Fruit fly (Drosophila melanogaster) whole organism, adult: ENCODE data around the gene Vlet.

Experiments used
- CG11617 ChIP-seq: fragments of 200-800 bp; sonication (Bioruptor generic); optimal IDR thresholded peaks from 2 replicates; lab custom pipeline; 2017; ENCODE audit warnings: mild to moderate bottlenecking, missing biosample characterization, missing genetic modification reagents, missing genetic modification characterization
- CG12768 ChIP-seq: fragments of 200-800 bp; sonication (Bioruptor generic); optimal IDR thresholded peaks from 2 replicates; lab custom pipeline; 2017; ENCODE audit warnings: missing biosample characterization, missing genetic modification characterization, mild to moderate bottlenecking, moderate library complexity, missing genetic modification reagents
- CG33017 ChIP-seq: fragments of 200-800 bp; sonication (Bioruptor generic); optimal IDR thresholded peaks from 2 replicates; lab custom pipeline; 2018; ENCODE audit warnings: missing biosample characterization, mild to moderate bottlenecking, missing genetic modification characterization, moderate library complexity
- CG5204 ChIP-seq: fragments of 200-800 bp; sonication (Bioruptor generic); optimal IDR thresholded peaks from 2 replicates; lab custom pipeline; 2016; ENCODE audit warnings: missing biosample characterization, missing genetic modification characterization
- CG7101 ChIP-seq: fragments of 200-800 bp; sonication (Bioruptor generic); optimal IDR thresholded peaks from 2 replicates; lab custom pipeline; 2018; ENCODE audit warnings: missing biosample characterization, mild to moderate bottlenecking, missing genetic modification characterization, moderate library complexity
- Hr96 ChIP-seq: fragments of 200-800 bp; sonication (Bioruptor generic); optimal IDR thresholded peaks from 2 replicates; lab custom pipeline; 2016; ENCODE audit warnings: missing biosample characterization, missing genetic modification characterization
- Mnt ChIP-seq: fragments of 200-800 bp; sonication (Bioruptor generic); optimal IDR thresholded peaks from 2 replicates; lab custom pipeline; 2016; ENCODE audit warnings: missing biosample characterization, mild to moderate bottlenecking, missing genetic modification characterization
- bab1 ChIP-seq: fragments of 200-800 bp; sonication (Bioruptor generic); optimal IDR thresholded peaks from 3 replicates; lab custom pipeline; 2019; ENCODE audit warnings: missing biosample characterization, mild to moderate bottlenecking, missing genetic modification characterization, moderate library complexity
- kay ChIP-seq: fragments of 200-800 bp; sonication (Bioruptor generic); peaks from one replicate; lab custom pipeline; 2016; ENCODE audit warnings: missing biosample characterization, missing genetic modification characterization, borderline replicate concordance
- toe ChIP-seq: fragments of 200-800 bp; sonication (Bioruptor generic); optimal IDR thresholded peaks from 2 replicates; lab custom pipeline; 2016; ENCODE audit warnings: missing biosample characterization, missing genetic modification characterization

- no peak for TF ChIP-seq Hr96 (GFP tag; lab: Kevin White, UChicago)
- TF ChIP-seq kay, result no peak
- no peak for TF ChIP-seq CG7101 (tag; lab: Kevin White, UChicago)
- no peak for TF ChIP-seq CG11617 (GFP tag; lab: Kevin White, UChicago)
- TF ChIP-seq CG12768 (GFP tag; lab: Kevin White, UChicago), result no peak
- no peak for TF ChIP-seq toe (GFP tag; lab: Kevin White, UChicago)
- no peak for TF ChIP-seq CG33017 (tag; lab: Kevin White, UChicago)
- no peak for TF ChIP-seq bab1 (GFP tag; lab: Kevin White, UChicago)
- no peak for TF ChIP-seq CG5204
- TF ChIP-seq Mnt (GFP tag; lab: Kevin White, UChicago), result no peak
Measured at dm6 chrX:11659634-11660033, 18.8 kb downstream of the Vlet start.
